Worm (Caenorhabditis elegans): ENCODE data around the gene urm-1.

urm-1 gene

DNA sequence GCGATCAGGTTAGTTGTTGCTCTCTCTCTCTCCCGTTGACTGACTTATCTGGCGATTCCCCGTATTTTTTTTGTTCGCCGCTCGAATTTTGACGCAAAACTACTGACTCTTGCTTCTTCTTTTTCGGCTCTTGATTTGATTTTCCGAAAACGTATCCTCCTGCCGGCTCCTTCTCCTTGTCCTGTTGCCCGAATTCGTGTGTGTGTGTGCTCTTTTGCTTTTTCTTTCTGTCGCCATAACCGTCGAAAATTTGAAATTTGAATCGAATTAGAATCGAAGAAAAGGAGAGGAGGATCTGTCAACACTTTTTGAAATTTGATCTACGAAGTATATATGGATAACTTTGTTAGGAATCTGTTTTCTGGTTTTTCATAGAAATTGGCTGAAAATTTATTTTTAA lies 7.3 kb downstream of the urm-1 start:
- TF ChIP-seq dpl-1 (GFP tag; optimal IDR thresholded peaks at IDR 0.05) = no peak
- no peak for TF ChIP-seq hmg-1.1 (GFP tag; IDR thresholded peaks at IDR 0.05)
- no peak for TF ChIP-seq pqm-1 (tag; optimal IDR thresholded peaks at IDR 0.05)
- TF ChIP-seq fkh-10 (GFP tag; optimal IDR thresholded peaks at IDR 0.05) = peak; percentile 22
- TF ChIP-seq nhr-42 (GFP tag; IDR thresholded peaks at IDR 0.05) = no peak

DNA sequence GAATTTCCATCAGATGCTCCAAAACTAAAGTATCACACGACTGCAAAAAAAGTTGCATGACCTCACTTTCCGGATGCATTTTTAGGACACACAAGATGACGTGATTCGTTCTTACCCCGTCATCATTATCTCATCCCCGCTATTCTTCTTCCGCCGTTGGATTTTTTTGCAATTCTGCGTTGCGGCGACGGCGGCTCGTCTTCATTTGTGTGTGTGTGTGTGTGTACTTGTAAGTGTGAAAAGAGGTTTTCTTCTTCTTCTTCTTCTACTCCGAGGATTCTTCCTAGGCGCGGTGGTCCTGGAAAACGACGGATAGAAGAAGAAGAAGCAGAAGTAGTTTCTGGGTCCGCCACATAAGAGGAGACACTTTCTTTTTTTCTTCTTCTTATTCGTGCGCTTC lies 10.5 kb downstream of the urm-1 start:
- peak; percentile 10 for TF ChIP-seq aha-1 (tag)
- TF ChIP-seq Y48G9A.11 (GFP tag; IDR thresholded peaks at IDR 0.05) = no peak

DNA sequence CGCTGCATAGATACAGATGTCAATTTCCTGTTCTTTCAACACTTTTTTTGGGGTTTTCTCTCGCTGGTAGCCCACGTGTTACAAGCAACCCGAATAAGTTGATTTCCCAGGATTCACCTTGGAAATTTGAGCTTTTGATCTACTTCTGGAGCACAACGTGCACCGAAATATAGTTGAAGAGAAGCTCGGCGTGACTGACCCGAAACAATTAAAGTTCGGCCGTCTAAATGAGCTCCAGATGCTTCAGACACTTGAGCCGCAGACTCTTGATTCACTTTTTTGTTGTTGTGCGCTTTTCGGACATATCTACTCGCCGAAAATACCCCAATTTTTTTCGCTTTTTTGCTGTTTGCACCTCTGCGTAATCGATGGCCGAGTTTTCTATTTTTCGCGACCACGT lies 13.6 kb downstream of the urm-1 start:
- TF ChIP-seq jun-1 (tag; optimal IDR thresholded peaks at IDR 0.05) (no peak), Y75B8A.6 (GFP tag; IDR thresholded peaks at IDR 0.05) (no peak), lin-29 (GFP tag; IDR thresholded peaks at IDR 0.05) (no peak), lin-13 (GFP tag; optimal IDR thresholded peaks at IDR 0.05) (no peak), T20F7.1 (GFP tag; optimal IDR thresholded peaks at IDR 0.05) (no peak), F37D6.2 (tag; optimal IDR thresholded peaks at IDR 0.05) (no peak), F10B5.3 (tag; optimal IDR thresholded peaks at IDR 0.05) (no peak), egl-27 (tag; optimal IDR thresholded peaks at IDR 0.05) (no peak), hif-1 (tag; optimal IDR thresholded peaks at IDR 0.05) (no peak), pha-4 (GFP tag; IDR thresholded peaks at IDR 0.05) (no peak), pha-4 (tag; optimal IDR thresholded peaks at IDR 0.05) (no peak), set-16 (GFP tag; IDR thresholded peaks at IDR 0.05) (no peak), daf-8 (GFP tag; IDR thresholded peaks at IDR 0.05) (no peak), zip-2 (tag; optimal IDR thresholded peaks at IDR 0.05) (no peak), attf-4 (tag; optimal IDR thresholded peaks at IDR 0.05) (no peak), nhr-10 (tag; optimal IDR thresholded peaks at IDR 0.05) (no peak), nhr-111 (GFP tag; optimal IDR thresholded peaks at IDR 0.05) (no peak), Y48G9A.11 (GFP tag; IDR thresholded peaks at IDR 0.05) (no peak), nhr-237 (tag; optimal IDR thresholded peaks at IDR 0.05) (no peak), ceh-32 (tag; optimal IDR thresholded peaks at IDR 0.05; ENCODE audit: poor library complexity) (no peak)

DNA sequence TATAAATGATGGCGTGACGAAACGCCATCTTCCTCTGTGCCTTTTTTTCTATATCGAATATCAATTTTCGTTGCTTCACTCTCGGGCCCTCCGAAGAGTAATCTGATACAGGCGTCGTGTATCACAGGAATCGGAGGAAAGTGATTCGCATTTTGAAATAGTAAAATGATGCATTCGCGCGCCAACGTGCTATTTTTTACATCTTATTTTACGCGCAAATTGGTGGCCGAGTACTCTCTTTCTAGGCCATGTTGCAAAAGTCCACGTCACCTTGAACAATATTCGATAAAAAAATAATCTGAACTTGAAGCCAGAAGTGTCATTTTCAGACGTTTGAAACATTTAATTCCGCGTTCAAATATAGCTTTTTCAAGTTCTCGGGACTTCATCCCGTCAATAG lies 14.3 kb downstream of the urm-1 start:
- peak; percentile 62 for TF ChIP-seq aha-1 (tag)
- no peak for TF ChIP-seq fkh-10 (GFP tag; optimal IDR thresholded peaks at IDR 0.05)

DNA sequence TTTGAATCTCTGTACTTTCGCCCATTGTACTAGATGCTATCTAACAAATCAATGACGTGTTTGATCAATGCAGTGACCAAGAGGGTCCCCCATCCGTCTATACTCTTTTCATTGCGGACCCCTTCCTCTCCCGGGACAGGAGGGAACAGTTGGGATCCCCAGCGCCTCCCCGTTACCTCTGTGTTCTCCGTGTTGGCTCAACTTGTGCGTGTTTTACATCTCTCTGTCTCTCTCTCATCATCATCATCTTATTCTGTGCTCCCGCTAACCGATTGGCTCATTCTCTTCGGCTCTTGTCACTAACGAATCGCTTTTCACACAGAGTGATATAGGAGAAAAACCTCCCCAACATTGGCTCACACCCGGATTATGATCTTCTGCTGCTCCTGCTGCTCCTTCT lies 15.2 kb downstream of the urm-1 start, which contains the start of gene unc-49:
TSS of gene unc-49 (plus strand) at position 240 of the 400 bp plus-strand sequence.
- TF ChIP-seq lin-29 (GFP tag; IDR thresholded peaks at IDR 0.05) = no peak
- peak; percentile 58 for TF ChIP-seq aha-1 (tag)
- TF ChIP-seq dpl-1 (GFP tag; optimal IDR thresholded peaks at IDR 0.05) = no peak
- TF ChIP-seq dmd-9 (GFP tag; IDR thresholded peaks at IDR 0.05) = no peak
- no peak for TF ChIP-seq zfp-2 (tag; optimal IDR thresholded peaks at IDR 0.05)

DNA sequence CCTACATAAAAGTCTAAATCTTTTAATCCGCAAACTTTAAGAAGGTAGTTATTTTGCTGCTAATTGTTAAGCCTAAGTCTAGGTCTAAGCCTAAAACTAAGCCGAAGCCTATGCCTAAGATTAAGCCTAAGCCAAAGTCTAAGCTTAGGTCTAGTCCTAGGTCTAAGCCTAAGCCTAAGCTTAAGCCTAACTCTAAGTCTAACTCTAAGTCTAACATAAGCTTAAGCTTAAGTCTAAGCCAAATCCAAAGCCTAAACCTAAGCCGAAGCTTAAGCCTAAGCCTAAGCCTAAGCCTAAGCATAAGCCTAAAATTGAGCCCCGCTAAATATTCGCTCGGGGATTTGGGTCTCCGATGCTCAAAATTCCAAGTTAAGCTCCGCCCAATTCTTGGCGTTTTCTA lies 15.9 kb downstream of the urm-1 start:
- no peak for TF ChIP-seq hlh-30 (tag; optimal IDR thresholded peaks at IDR 0.05; ENCODE audit: insufficient read depth)
- no peak for TF ChIP-seq sdz-12 (GFP tag; optimal IDR thresholded peaks at IDR 0.05)
- no peak for TF ChIP-seq saeg-2 (GFP tag; IDR thresholded peaks at IDR 0.05)
- no peak for TF ChIP-seq snpc-1.2 (GFP tag; IDR thresholded peaks at IDR 0.05)

All from whole organism, L4 larva.